Fruit fly (Drosophila melanogaster) whole organism, pupa: ENCODE results near the gene CG4306.
"Not testable (repeated sequence)": the region's sequence is repeated elsewhere in the genome, so short reads cannot be mapped to it uniquely, and the experiment has no call there.

Experiments used
- CG10348 ChIP-seq: fragments of 200-800 bp; sonication (Bioruptor generic); IDR thresholded peaks from 2 replicates; pipeline ENCODE4 v1.3.6; 2022; ENCODE audit warnings: missing biosample characterization, missing genetic modification characterization
- CG12605 ChIP-seq: fragments of 200-800 bp; sonication (Bioruptor generic); IDR thresholded peaks from 2 replicates; pipeline ENCODE4 v1.3.6; 2022; ENCODE audit warnings: missing biosample characterization, missing genetic modification characterization
- CG13204 ChIP-seq: fragments of 200-800 bp; sonication (Bioruptor generic); optimal IDR thresholded peaks from 2 replicates; lab custom pipeline; 2018; ENCODE audit warnings: missing biosample characterization, mild to moderate bottlenecking, missing genetic modification characterization, moderate library complexity
- CG14655 ChIP-seq: fragments of 200-800 bp; sonication (Bioruptor generic); optimal IDR thresholded peaks from 3 replicates; lab custom pipeline; 2017; ENCODE audit warnings: mild to moderate bottlenecking, missing biosample characterization, missing genetic modification reagents, missing genetic modification characterization
- CG15710 ChIP-seq: fragments of 200-800 bp; sonication (Bioruptor generic); optimal IDR thresholded peaks from 2 replicates; lab custom pipeline; 2018; ENCODE audit warnings: missing biosample characterization, mild to moderate bottlenecking, missing genetic modification characterization, moderate library complexity
- CG17806 ChIP-seq: fragments of 200-800 bp; sonication (Bioruptor generic); optimal IDR thresholded peaks from 2 replicates; lab custom pipeline; 2018; ENCODE audit warnings: missing biosample characterization, mild to moderate bottlenecking, missing genetic modification characterization, moderate library complexity
- CG32121 ChIP-seq: fragments of 200-800 bp; sonication (Bioruptor generic); IDR thresholded peaks from 2 replicates; pipeline ENCODE4 v1.3.6; 2022; ENCODE audit warnings: missing biosample characterization, missing genetic modification characterization
- CG34367 ChIP-seq: fragments of 200-800 bp; sonication (Bioruptor generic); optimal IDR thresholded peaks from 2 replicates; lab custom pipeline; 2018; ENCODE audit warnings: missing biosample characterization, mild to moderate bottlenecking, missing genetic modification characterization
- CG4496 ChIP-seq: fragments of 200-800 bp; sonication (Bioruptor generic); IDR thresholded peaks from 3 replicates; pipeline ENCODE4 v1.3.6; 2022; ENCODE audit warnings: missing biosample characterization, missing genetic modification characterization
- CG8159 ChIP-seq: fragments of 200-800 bp; sonication (Bioruptor generic); optimal IDR thresholded peaks from 3 replicates; lab custom pipeline; 2018; ENCODE audit warnings: missing biosample characterization, mild to moderate bottlenecking, missing genetic modification characterization, moderate library complexity
- CG8301 ChIP-seq: fragments of 200-800 bp; sonication (Bioruptor generic); optimal IDR thresholded peaks from 2 replicates; lab custom pipeline; 2018; ENCODE audit warnings: missing biosample characterization, mild to moderate bottlenecking, missing genetic modification characterization
- CG9948 ChIP-seq: fragments of 200-800 bp; sonication (Bioruptor generic); optimal IDR thresholded peaks from 2 replicates; lab custom pipeline; 2018; ENCODE audit warnings: missing biosample characterization, mild to moderate bottlenecking, missing genetic modification characterization, moderate library complexity
- D1 ChIP-seq: fragments of 200-800 bp; sonication (Bioruptor generic); optimal IDR thresholded peaks from 2 replicates; lab custom pipeline; 2018; ENCODE audit warnings: missing biosample characterization, mild to moderate bottlenecking, missing genetic modification characterization, moderate library complexity
- EcR ChIP-seq: fragments of 200-800 bp; sonication (Bioruptor generic); optimal IDR thresholded peaks from 3 replicates; lab custom pipeline; 2019; ENCODE audit warnings: missing biosample characterization, missing genetic modification characterization, mild to moderate bottlenecking, moderate library complexity, missing genetic modification reagents
- Ets98B ChIP-seq: fragments of 200-800 bp; sonication (Bioruptor generic); IDR thresholded peaks from 2 replicates; pipeline ENCODE4 v1.3.6; 2022; ENCODE audit warnings: missing biosample characterization, missing genetic modification characterization
- Pif1A ChIP-seq: fragments of 200-800 bp; sonication (Bioruptor generic); optimal IDR thresholded peaks from 3 replicates; lab custom pipeline; 2016; ENCODE audit warnings: missing biosample characterization, missing genetic modification characterization
- Pif1B ChIP-seq: fragments of 200-800 bp; sonication (Bioruptor generic); optimal IDR thresholded peaks from 3 replicates; lab custom pipeline; 2016; ENCODE audit warnings: missing biosample characterization, missing genetic modification characterization
- Snoo ChIP-seq: fragments of 200-800 bp; sonication (Bioruptor generic); optimal IDR thresholded peaks from 3 replicates; lab custom pipeline; 2017; ENCODE audit warnings: missing biosample characterization, mild to moderate bottlenecking, missing genetic modification characterization, inconsistent platforms
- fd96Ca ChIP-seq: fragments of 200-800 bp; sonication (Bioruptor generic); IDR thresholded peaks from 3 replicates; pipeline ENCODE4 v1.3.6; 2022; ENCODE audit warnings: missing biosample characterization, missing genetic modification characterization
- gl ChIP-seq: fragments of 200-800 bp; sonication (Bioruptor generic); optimal IDR thresholded peaks from 2 replicates; lab custom pipeline; 2018; ENCODE audit warnings: missing biosample characterization, mild to moderate bottlenecking, missing genetic modification characterization
- rn ChIP-seq: fragments of 200-800 bp; sonication (Bioruptor generic); IDR thresholded peaks from 2 replicates; pipeline ENCODE4 v1.3.6; 2022; ENCODE audit warnings: missing biosample characterization, missing genetic modification characterization

CG4306 gene

DNA sequence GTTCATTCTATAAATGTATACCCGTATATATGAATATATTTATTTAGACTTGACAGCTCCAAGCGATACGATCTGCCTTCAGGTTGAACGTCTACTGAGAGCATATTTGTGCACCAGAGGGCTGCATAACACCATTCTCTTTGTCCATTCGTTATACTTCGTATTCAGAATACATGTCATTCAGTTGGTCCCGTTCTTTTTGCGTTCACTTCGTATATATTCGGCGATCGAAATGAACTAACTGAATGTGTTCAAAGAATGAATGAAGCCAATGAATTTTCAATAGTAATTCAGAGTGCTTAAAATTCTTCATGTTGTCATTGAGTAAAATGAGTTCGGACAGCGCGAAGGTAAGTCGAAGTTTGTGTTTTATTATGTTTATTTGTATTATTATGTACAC, at the start of gene CG4306:
TSS of gene CG4306 (minus strand) at position 101 of the 400 bp plus-strand sequence.
- TF ChIP-seq Ets98B (GFP tag; lab: Robert Waterston, UW) (no peak), EcR (GFP tag; lab: Kevin White, UChicago) (no peak), CG17806 (no peak)

DNA sequence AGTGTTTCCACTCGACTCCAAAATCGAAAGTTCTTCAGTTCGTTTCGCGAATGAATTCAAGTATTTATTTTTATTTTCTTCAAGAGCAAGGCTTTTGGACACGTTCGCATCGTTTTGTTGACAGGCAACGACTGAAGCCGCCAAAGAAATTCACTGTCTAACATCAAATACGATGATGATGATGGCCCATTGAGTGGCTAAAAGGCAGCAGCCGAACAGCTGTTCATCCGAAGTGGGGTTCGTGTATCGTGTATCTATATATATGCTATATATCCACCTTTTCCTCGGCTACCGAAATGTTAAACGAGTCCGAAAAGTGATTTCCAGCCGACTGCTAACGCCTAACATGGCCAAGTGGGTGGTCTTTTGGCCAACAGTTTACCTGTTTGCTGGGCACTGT, 39.5 kb upstream of the CG4306 start, which contains the start of gene AstC-R2:
TSS of gene AstC-R2 (minus strand) at position 133 of the 400 bp plus-strand sequence.
- TF ChIP-seq gl (tag; lab: Kevin White, UChicago) (no peak), CG17806 (no peak), CG13204 (GFP tag; lab: Kevin White, UChicago) (no peak), Snoo (no peak), CG14655 (no peak), rn (GFP tag; lab: Robert Waterston, UW) (no peak), Pif1B (GFP tag; lab: Kevin White, UChicago) (no peak), CG32121 (no peak), CG34367 (tag; lab: Kevin White, UChicago) (no peak), CG12605 (GFP tag; lab: Robert Waterston, UW) (no peak), EcR (GFP tag; lab: Kevin White, UChicago) (no peak), Ets98B (GFP tag; lab: Robert Waterston, UW) (no peak), D1 (no peak), CG8301 (tag; lab: Kevin White, UChicago) (no peak), CG4496 (no peak), CG9948 (tag; lab: Kevin White, UChicago) (no peak), CG8159 (tag; lab: Kevin White, UChicago) (no peak), CG15710 (tag; lab: Kevin White, UChicago) (no peak), Pif1A (GFP tag; lab: Kevin White, UChicago) (no peak), CG10348 (GFP tag; lab: Robert Waterston, UW) (no peak)

- not testable (repeated sequence) for TF ChIP-seq EcR (GFP tag; lab: Kevin White, UChicago); Ets98B (GFP tag; lab: Robert Waterston, UW); CG9948 (tag; lab: Kevin White, UChicago)
Observed at dm6 chr3L:18472284-18472683, 9.3 kb upstream of the CG4306 start, which contains the start of gene Met75Ca. Gene Met75Ca, minus strand, starts transcription at chr3L:18472384.

DNA sequence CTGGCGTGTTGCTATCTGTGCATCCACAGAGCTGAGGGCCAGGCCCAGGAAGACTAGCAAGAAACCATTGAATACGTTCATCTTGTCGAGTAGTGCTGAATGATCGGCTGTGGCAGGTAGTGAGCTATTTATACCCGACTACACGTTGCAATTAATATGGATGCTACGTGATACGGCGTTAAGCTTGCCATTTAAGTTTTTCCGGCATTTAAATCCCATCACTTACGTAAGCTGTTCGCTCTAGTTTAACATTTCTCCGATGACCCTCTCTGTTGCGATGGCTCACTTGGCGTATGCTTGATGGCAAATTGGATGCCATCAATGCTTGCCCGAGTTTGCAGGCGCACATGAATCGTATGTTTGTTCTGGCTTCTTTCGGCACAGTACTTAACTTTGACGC, 6.6 kb upstream of the CG4306 start, which contains the start of gene Met75Cb:
TSS of gene Met75Cb (minus strand) at position 101 of the 400 bp plus-strand sequence.
- not testable (repeated sequence) for TF ChIP-seq CG17806; CG8159 (tag; lab: Kevin White, UChicago); Ets98B (GFP tag; lab: Robert Waterston, UW)

- TF ChIP-seq D1 = peak; percentile 21
- TF ChIP-seq EcR (GFP tag; lab: Kevin White, UChicago) = no peak
- peak; percentile 37; the same call in 1 of the 2 replicates for TF ChIP-seq CG32121
- peak; percentile 33 for TF ChIP-seq CG8301 (tag; lab: Kevin White, UChicago)
- TF ChIP-seq Pif1A (GFP tag; lab: Kevin White, UChicago) = no peak
- peak; percentile 52 for TF ChIP-seq CG8159 (tag; lab: Kevin White, UChicago)
- TF ChIP-seq CG9948 (tag; lab: Kevin White, UChicago) = peak; percentile 63
- TF ChIP-seq rn (GFP tag; lab: Robert Waterston, UW) = 0 out of 2 replicates have a peak, but pooled peaks have one; percentile 33
- TF ChIP-seq CG14655 = peak; percentile 51
- no peak for TF ChIP-seq gl (tag; lab: Kevin White, UChicago)
Observed at dm6 chr3L:18460987-18461403, 2.0 kb downstream of the CG4306 start, which contains the start of gene CG32196. Gene CG32196, minus strand, starts transcription at chr3L:18461024.

DNA sequence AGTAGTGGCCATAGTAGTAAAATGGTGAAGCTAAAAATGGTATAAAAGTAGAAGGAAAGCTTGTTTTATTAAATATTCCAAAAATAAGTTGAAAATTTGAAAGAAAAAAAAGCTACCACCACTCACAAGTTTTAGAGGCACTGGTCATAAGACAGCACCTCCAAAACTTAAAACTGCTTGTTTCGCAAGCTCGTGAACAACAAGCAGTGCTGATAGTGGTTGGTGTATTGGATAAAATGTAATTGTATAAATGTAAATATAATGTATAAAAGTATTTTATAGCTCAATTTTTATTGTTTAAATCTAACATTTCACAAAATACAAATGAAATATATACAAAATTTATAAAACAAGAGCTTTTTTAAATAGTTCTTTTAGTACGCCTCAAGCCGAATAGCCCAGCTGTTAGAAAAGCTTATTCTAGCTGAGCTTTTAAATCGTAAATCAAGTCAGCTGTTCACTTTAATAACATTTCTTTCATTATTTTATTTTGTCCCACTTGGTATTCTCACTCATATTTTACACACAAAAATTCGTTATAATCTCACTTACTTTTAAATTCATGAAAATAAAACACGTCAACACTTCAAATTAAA, 2.5 kb downstream of the CG4306 start:
- TF ChIP-seq CG12605 (GFP tag; lab: Robert Waterston, UW) (no peak), CG4496 (no peak), fd96Ca (GFP tag; lab: Robert Waterston, UW) (no peak), Ets98B (GFP tag; lab: Robert Waterston, UW) (no peak), gl (tag; lab: Kevin White, UChicago) (no peak), Snoo (no peak), CG17806 (no peak)

DNA sequence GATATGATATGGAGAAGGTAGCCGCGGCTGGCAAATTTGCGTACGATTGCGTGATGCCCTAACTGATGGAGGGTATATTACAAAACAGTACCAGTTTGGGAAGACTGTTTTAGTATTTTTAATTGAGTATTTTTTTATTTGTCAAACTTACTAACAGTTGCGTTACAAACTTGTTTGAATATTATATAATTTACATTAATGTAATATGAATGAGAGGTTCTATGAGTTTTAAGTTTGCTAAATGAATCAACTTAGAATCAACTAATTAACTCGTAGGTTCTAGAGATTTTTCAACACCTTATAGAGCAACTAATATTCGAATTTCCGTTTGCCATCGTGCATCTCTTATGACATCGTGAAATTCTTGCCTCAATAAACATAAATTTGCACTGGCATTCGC, 13.3 kb downstream of the CG4306 start:
- no peak for TF ChIP-seq CG13204 (GFP tag; lab: Kevin White, UChicago)
- no peak for TF ChIP-seq CG34367 (tag; lab: Kevin White, UChicago)
- TF ChIP-seq Snoo = no peak
- no peak for TF ChIP-seq D1
- TF ChIP-seq CG12605 (GFP tag; lab: Robert Waterston, UW) = no peak
- no peak for TF ChIP-seq Pif1A (GFP tag; lab: Kevin White, UChicago)
- TF ChIP-seq CG4496 = no peak
- no peak for TF ChIP-seq rn (GFP tag; lab: Robert Waterston, UW)
- no peak for TF ChIP-seq CG14655
- TF ChIP-seq CG15710 (tag; lab: Kevin White, UChicago) = no peak
- no peak for TF ChIP-seq Pif1B (GFP tag; lab: Kevin White, UChicago)
- no peak for TF ChIP-seq CG17806
- no peak for TF ChIP-seq CG8301 (tag; lab: Kevin White, UChicago)
- no peak for TF ChIP-seq CG32121
- TF ChIP-seq CG10348 (GFP tag; lab: Robert Waterston, UW) = no peak
- TF ChIP-seq CG8159 (tag; lab: Kevin White, UChicago) = no peak
- TF ChIP-seq CG9948 (tag; lab: Kevin White, UChicago) = no peak
- TF ChIP-seq fd96Ca (GFP tag; lab: Robert Waterston, UW) = no peak
- TF ChIP-seq gl (tag; lab: Kevin White, UChicago) = no peak
- TF ChIP-seq Ets98B (GFP tag; lab: Robert Waterston, UW) = no peak
